Worm (Caenorhabditis elegans): ENCODE data around the gene Y39A1A.18.

Y39A1A.18 gene

ce11 chrIII:10740518-10740917 lies 46.2 kb upstream of the Y39A1A.18 start, which contains the start of gene K01G5.8 (continued):
- TF ChIP-seq D2030.7 (GFP tag; IDR thresholded peaks at IDR 0.05) (peak; percentile 50; the same call in 1 of the 2 replicates), lin-54 (GFP tag; optimal IDR thresholded peaks at IDR 0.05) (peak; percentile 39), zfh-2 (GFP tag; conservative IDR thresholded peaks at IDR 0.05) (no peak), F49E8.2 (tag; optimal IDR thresholded peaks at IDR 0.05; ENCODE audit: insufficient read depth) (peak; percentile 48), ceh-58 (GFP tag; IDR thresholded peaks at IDR 0.05) (0 out of 2 replicates have a peak, but pooled peaks have one; percentile 42), ets-4 (GFP tag; optimal IDR thresholded peaks at IDR 0.05) (no peak), ztf-6 (GFP tag; IDR thresholded peaks at IDR 0.05) (no peak), bed-2 (GFP tag; IDR thresholded peaks at IDR 0.05) (no peak), ceh-27 (GFP tag; optimal IDR thresholded peaks at IDR 0.05) (no peak), tbp1 (GFP tag; optimal IDR thresholded peaks at IDR 0.05) (no peak), chd-7 (tag; optimal IDR thresholded peaks at IDR 0.05) (no peak), egl-18 (GFP tag; IDR thresholded peaks at IDR 0.05) (no peak), unc-130 (GFP tag; optimal IDR thresholded peaks at IDR 0.05) (no peak), madf-3 (GFP tag; IDR thresholded peaks at IDR 0.05) (no peak), ztf-25 (GFP tag; IDR thresholded peaks at IDR 0.05) (no peak), hmg-1.2 (GFP tag; IDR thresholded peaks at IDR 0.05) (no peak), ceh-100 (GFP tag; IDR thresholded peaks at IDR 0.05) (0 out of 2 replicates have a peak, but pooled peaks have one; percentile 11), hsf-1 (GFP tag; IDR thresholded peaks at IDR 0.05) (peak; percentile 66), mel-28 (tag; optimal IDR thresholded peaks at IDR 0.05; ENCODE audit: borderline replicate concordance) (no peak), attf-5 (GFP tag; optimal IDR thresholded peaks at IDR 0.05) (no peak), repo-1 (tag; optimal IDR thresholded peaks at IDR 0.05) (no peak), madf-6 (GFP tag; IDR thresholded peaks at IDR 0.05) (peak; percentile 67)

ce11 chrIII:10739902-10740301 lies 45.6 kb upstream of the Y39A1A.18 start:
- TF ChIP-seq lin-26 (GFP tag; IDR thresholded peaks at IDR 0.05) (peak; percentile 76), K12H6.12 (tag; optimal IDR thresholded peaks at IDR 0.05) (peak; percentile 53), ceh-40 (GFP tag; IDR thresholded peaks at IDR 0.05) (no peak), ztf-18 (tag; optimal IDR thresholded peaks at IDR 0.05) (peak; percentile 27), let-526 (GFP tag; IDR thresholded peaks at IDR 0.05) (no peak), ztf-25 (GFP tag; IDR thresholded peaks at IDR 0.05) (0 out of 2 replicates have a peak, but pooled peaks have one; percentile 34), attf-5 (GFP tag; optimal IDR thresholded peaks at IDR 0.05) (peak; percentile 78), dpl-1 (GFP tag; optimal IDR thresholded peaks at IDR 0.05) (no peak), C17E4.6 (GFP tag; IDR thresholded peaks at IDR 0.05) (no peak), F22D6.2 (tag; optimal IDR thresholded peaks at IDR 0.05) (no peak), ama-1 (optimal IDR thresholded peaks at IDR 0.05) (no peak), ama-1 (GFP tag; optimal IDR thresholded peaks at IDR 0.05) (peak in 1 of 2 experiments; percentile 7), snpc-4 (GFP tag; optimal IDR thresholded peaks at IDR 0.05) (no peak), snpc-4 (tag; optimal IDR thresholded peaks at IDR 0.05) (peak in 1 of 4 experiments; percentile 14), ccch-3 (GFP tag; optimal IDR thresholded peaks at IDR 0.05) (no peak), chd-7 (tag; optimal IDR thresholded peaks at IDR 0.05) (peak; percentile 27), ceh-91 (GFP tag; IDR thresholded peaks at IDR 0.05) (no peak), pbrm-1 (GFP tag; IDR thresholded peaks at IDR 0.05) (peak; percentile 55), rec-8 (tag; optimal IDR thresholded peaks at IDR 0.05) (no peak), cebp-1 (GFP tag; IDR thresholded peaks at IDR 0.05) (no peak), cebp-1 (tag; optimal IDR thresholded peaks at IDR 0.05) (peak; percentile 48), Y53G8AR.9 (GFP tag; conservative IDR thresholded peaks at IDR 0.05) (0 out of 2 replicates have a peak, but pooled peaks have one; percentile 20), lin-54 (GFP tag; optimal IDR thresholded peaks at IDR 0.05) (no peak), lin-40 (tag; optimal IDR thresholded peaks at IDR 0.05) (peak; percentile 37), mxl-1 (tag; optimal IDR thresholded peaks at IDR 0.05) (no peak), madf-10 (tag; optimal IDR thresholded peaks at IDR 0.05) (peak; percentile 30), ZK185.1 (tag; optimal IDR thresholded peaks at IDR 0.05; ENCODE audit: poor library complexity, severe bottlenecking) (peak; percentile 35), nhr-80 (tag; optimal IDR thresholded peaks at IDR 0.05) (peak; percentile 45), let-607 (tag; optimal IDR thresholded peaks at IDR 0.05) (peak; percentile 65 to 80), hmg-1.2 (GFP tag; IDR thresholded peaks at IDR 0.05) (peak; percentile 42; the same call in 1 of the 2 replicates), B0261.1 (tag; optimal IDR thresholded peaks at IDR 0.05) (no peak), madf-6 (GFP tag; IDR thresholded peaks at IDR 0.05) (peak; percentile 37)
